Fruit fly (Drosophila melanogaster) whole organism, embryonic: ENCODE data around the gene CG8925.

Experiments
- CG11398 ChIP-seq: fragments of 200-800 bp; sonication (Bioruptor generic); optimal IDR thresholded peaks from 2 replicates; lab custom pipeline; 2016; ENCODE audit warnings: missing biosample characterization, missing genetic modification characterization
- CG11723 ChIP-seq: fragments of 200-800 bp; sonication (Bioruptor generic); optimal IDR thresholded peaks from 2 replicates; lab custom pipeline; 2017; ENCODE audit warnings: missing biosample characterization, mild to moderate bottlenecking, missing genetic modification characterization
- CG13424 ChIP-seq: fragments of 200-800 bp; sonication (Bioruptor generic); optimal IDR thresholded peaks from 2 replicates; lab custom pipeline; 2019; ENCODE audit warnings: missing biosample characterization, mild to moderate bottlenecking, missing genetic modification characterization, moderate library complexity
- CG14014 ChIP-seq: fragments of 200-800 bp; sonication (Bioruptor generic); IDR thresholded peaks from 2 replicates; pipeline ENCODE4 v1.3.6; 2022; ENCODE audit warnings: missing biosample characterization, missing genetic modification characterization
- CG15514 ChIP-seq: fragments of 200-800 bp; sonication (Bioruptor generic); optimal IDR thresholded peaks from 3 replicates; lab custom pipeline; 2017; ENCODE audit warnings: missing biosample characterization, missing genetic modification characterization, mild to moderate bottlenecking, moderate library complexity, missing genetic modification reagents
- CG15601 ChIP-seq: fragments of 200-800 bp; sonication (Bioruptor generic); optimal IDR thresholded peaks from 3 replicates; lab custom pipeline; 2019; ENCODE audit warnings: missing biosample characterization, mild to moderate bottlenecking, missing genetic modification characterization, moderate library complexity
- CG1602 ChIP-seq: fragments of 200-800 bp; sonication (Bioruptor generic); optimal IDR thresholded peaks from 3 replicates; lab custom pipeline; 2016; ENCODE audit warnings: missing biosample characterization, missing genetic modification characterization
- CG1603 ChIP-seq: fragments of 200-800 bp; sonication (Bioruptor generic); optimal IDR thresholded peaks from 2 replicates; lab custom pipeline; 2019; ENCODE audit warnings: missing biosample characterization, mild to moderate bottlenecking, missing genetic modification characterization, moderate library complexity
- CG17612 ChIP-seq: fragments of 200-800 bp; sonication (Bioruptor generic); IDR thresholded peaks from 2 replicates; pipeline ENCODE4 v1.3.6; 2022; ENCODE audit warnings: missing biosample characterization, missing genetic modification characterization
- CG17802 ChIP-seq: fragments of 200-800 bp; sonication (Bioruptor generic); optimal IDR thresholded peaks from 2 replicates; lab custom pipeline; 2018; ENCODE audit warnings: missing biosample characterization, mild to moderate bottlenecking, missing genetic modification characterization, moderate library complexity
- CG17912 ChIP-seq: fragments of 200-800 bp; sonication (Bioruptor generic); optimal IDR thresholded peaks from 2 replicates; lab custom pipeline; 2018; ENCODE audit warnings: missing biosample characterization, mild to moderate bottlenecking, missing genetic modification characterization
- CG2199 ChIP-seq: fragments of 200-800 bp; sonication (Bioruptor generic); IDR thresholded peaks from 3 replicates; pipeline ENCODE4 v1.3.6; 2022; ENCODE audit warnings: missing biosample characterization, missing genetic modification characterization
- CG2712 ChIP-seq: fragments of 200-800 bp; optimal IDR thresholded peaks from 3 replicates; lab custom pipeline; 2019; ENCODE audit warnings: missing biosample characterization, mild to moderate bottlenecking, missing genetic modification characterization, moderate library complexity
- CG32532 ChIP-seq: fragments of 200-800 bp; sonication (Bioruptor generic); IDR thresholded peaks from 2 replicates; pipeline ENCODE4 v1.3.6; 2022; ENCODE audit warnings: missing biosample characterization, missing genetic modification characterization
- CG7786 ChIP-seq: fragments of 200-800 bp; sonication (Bioruptor generic); optimal IDR thresholded peaks from 2 replicates; lab custom pipeline; 2016; ENCODE audit warnings: missing biosample characterization, missing genetic modification characterization
- CG7839 ChIP-seq: fragments of 200-800 bp; sonication (Bioruptor generic); optimal IDR thresholded peaks from 3 replicates; lab custom pipeline; 2018; ENCODE audit warnings: missing biosample characterization, mild to moderate bottlenecking, missing genetic modification characterization, moderate library complexity
- CG8359 ChIP-seq: fragments of 200-800 bp; sonication (Bioruptor generic); optimal IDR thresholded peaks from 2 replicates; lab custom pipeline; 2017; ENCODE audit warnings: missing biosample characterization, mild to moderate bottlenecking, missing genetic modification characterization, borderline replicate concordance
- Chrac-16 ChIP-seq: fragments of 200-800 bp; sonication (Bioruptor generic); optimal IDR thresholded peaks from 3 replicates; lab custom pipeline; 2016; ENCODE audit warnings: missing biosample characterization, missing genetic modification characterization
- CrebB ChIP-seq: fragments of 200-800 bp; sonication (Bioruptor generic); optimal IDR thresholded peaks from 3 replicates; lab custom pipeline; 2018; ENCODE audit warnings: missing biosample characterization, mild to moderate bottlenecking, missing genetic modification characterization
- Dbx ChIP-seq: fragments of 200-800 bp; sonication (Bioruptor generic); IDR thresholded peaks from 3 replicates; pipeline ENCODE4 v1.3.6; 2022; ENCODE audit warnings: missing biosample characterization, missing genetic modification characterization
- Dll ChIP-seq: fragments of 200-800 bp; sonication (Bioruptor generic); IDR thresholded peaks from 4 replicates; pipeline ENCODE4 v1.3.6; 2022; ENCODE audit warnings: missing biosample characterization, missing genetic modification characterization; ENCODE audit not compliant: partially characterized antibody
- Drgx ChIP-seq: fragments of 200-800 bp; sonication (Bioruptor generic); IDR thresholded peaks from 2 replicates; pipeline ENCODE4 v1.3.6; 2022; ENCODE audit warnings: missing biosample characterization, missing genetic modification characterization
- Ets65A ChIP-seq: fragments of 200-800 bp; sonication (Bioruptor generic); peaks from one replicate; lab custom pipeline; 2016; ENCODE audit warnings: missing biosample characterization, missing genetic modification characterization
- Fer2 ChIP-seq: fragments of 200-800 bp; sonication (Bioruptor generic); optimal IDR thresholded peaks from 2 replicates; lab custom pipeline; 2018; ENCODE audit warnings: missing biosample characterization, mild to moderate bottlenecking, missing genetic modification characterization, moderate library complexity
- H2.0 ChIP-seq: fragments of 200-800 bp; sonication (Bioruptor generic); IDR thresholded peaks from 2 replicates; pipeline ENCODE4 v1.3.6; 2022; ENCODE audit warnings: missing biosample characterization, missing genetic modification characterization
- HLH3B ChIP-seq: fragments of 200-800 bp; sonication (Bioruptor generic); IDR thresholded peaks from 2 replicates; pipeline ENCODE4 v1.3.6; 2022; ENCODE audit warnings: missing biosample characterization, missing genetic modification characterization
- HmgD ChIP-seq: fragments of 200-800 bp; sonication (Bioruptor generic); optimal IDR thresholded peaks from 3 replicates; lab custom pipeline; 2016; ENCODE audit warnings: missing biosample characterization, missing genetic modification characterization
- Hr39 ChIP-seq: fragments of >200 bp; optimal IDR thresholded peaks from 2 replicates; lab custom pipeline; 2017
- Hr78 ChIP-seq, 2 experiments: fragments of 200-800 bp in 1 of 2; fragments of >200 bp in 1 of 2; sonication (Bioruptor generic) in 1 of 2; optimal IDR thresholded peaks; 2 replicates each; lab custom pipeline; 2017 to 2019; ENCODE audit warnings: missing biosample characterization in 2 of 2, missing genetic modification characterization in 2 of 2, mild to moderate bottlenecking in 1 of 2, moderate library complexity in 1 of 2
- Jarid2 ChIP-seq: fragments of 200-800 bp; sonication (Bioruptor generic); optimal IDR thresholded peaks from 3 replicates; lab custom pipeline; 2017; ENCODE audit warnings: mild to moderate bottlenecking, missing biosample characterization, missing genetic modification reagents, missing genetic modification characterization
- Mes4 ChIP-seq: fragments of 200-800 bp; sonication (Bioruptor generic); optimal IDR thresholded peaks from 2 replicates; lab custom pipeline; 2016; ENCODE audit warnings: missing biosample characterization, missing genetic modification characterization
- Scr ChIP-seq: fragments of 200-800 bp; sonication (Bioruptor generic); IDR thresholded peaks from 2 replicates; pipeline ENCODE4 v1.3.6; 2022; ENCODE audit warnings: missing biosample characterization, missing genetic modification characterization; ENCODE audit not compliant: partially characterized antibody
- Stat92E ChIP-seq, 3 experiments: fragments of >200 bp in 2 of 3; fragments of 200-800 bp in 1 of 3; sonication (Bioruptor generic) in 1 of 3; optimal IDR thresholded peaks; 2 replicates each; lab custom pipeline; 2017 to 2019; ENCODE audit warnings: missing biosample characterization in 3 of 3, missing genetic modification characterization in 3 of 3, mild to moderate bottlenecking in 1 of 3, moderate library complexity in 1 of 3
- ase ChIP-seq: fragments of 200-800 bp; sonication (Bioruptor generic); IDR thresholded peaks from 3 replicates; pipeline ENCODE4 v1.3.6; 2022; ENCODE audit warnings: missing biosample characterization, missing genetic modification characterization
- dm ChIP-seq: fragments of 200-800 bp; sonication (Bioruptor generic); optimal IDR thresholded peaks from 3 replicates; lab custom pipeline; 2016; ENCODE audit warnings: missing biosample characterization, missing genetic modification characterization
- gce ChIP-seq: fragments of 200-800 bp; sonication (Bioruptor generic); IDR thresholded peaks from 3 replicates; pipeline ENCODE4 v1.3.6; 2022; ENCODE audit warnings: missing biosample characterization, missing genetic modification characterization
- hkb ChIP-seq, 2 experiments: fragments of 200-800 bp in 1 of 2; fragments of >200 bp in 1 of 2; sonication (Bioruptor generic) in 1 of 2; IDR thresholded peaks in 1 of 2; optimal IDR thresholded peaks in 1 of 2; 2 replicates each; pipeline versions ENCODE4 v1.3.6 to Lab custom; 2017 to 2022; ENCODE audit warnings: missing biosample characterization in 1 of 2, missing genetic modification characterization in 1 of 2
- kah ChIP-seq: fragments of 200-800 bp; sonication (Bioruptor generic); optimal IDR thresholded peaks from 2 replicates; lab custom pipeline; 2018; ENCODE audit warnings: missing biosample characterization, mild to moderate bottlenecking, missing genetic modification characterization
- klu ChIP-seq: fragments of 200-800 bp; sonication (Bioruptor generic); IDR thresholded peaks from 2 replicates; pipeline ENCODE4 v1.3.6; 2022; ENCODE audit warnings: missing biosample characterization, missing genetic modification characterization
- pum ChIP-seq: fragments of 200-800 bp; sonication (Bioruptor generic); optimal IDR thresholded peaks from 2 replicates; lab custom pipeline; 2016; ENCODE audit warnings: missing biosample characterization, missing genetic modification characterization
- pzg ChIP-seq: fragments of 200-800 bp; sonication (Bioruptor generic); optimal IDR thresholded peaks from 3 replicates; lab custom pipeline; 2018; ENCODE audit warnings: missing biosample characterization, mild to moderate bottlenecking, missing genetic modification characterization, moderate library complexity
- ro ChIP-seq: fragments of 200-800 bp; sonication (Bioruptor generic); IDR thresholded peaks from 2 replicates; pipeline ENCODE4 v1.3.6; 2022; ENCODE audit warnings: missing biosample characterization, missing genetic modification characterization
- scrt ChIP-seq: fragments of 200-800 bp; sonication (Bioruptor generic); optimal IDR thresholded peaks from 2 replicates; lab custom pipeline; 2018; ENCODE audit warnings: missing biosample characterization, mild to moderate bottlenecking, missing genetic modification characterization, moderate library complexity
- sens-2 ChIP-seq: fragments of 200-800 bp; sonication (Bioruptor generic); IDR thresholded peaks from 2 replicates; pipeline ENCODE4 v1.3.6; 2022; ENCODE audit warnings: missing biosample characterization, missing genetic modification characterization
- slbo ChIP-seq: fragments of 200-800 bp; sonication (Bioruptor generic); IDR thresholded peaks from 2 replicates; pipeline ENCODE4 v1.3.6; 2022; ENCODE audit warnings: missing biosample characterization, missing genetic modification characterization
- ssp ChIP-seq: fragments of 200-800 bp; sonication (Bioruptor generic); IDR thresholded peaks from 2 replicates; pipeline ENCODE4 v1.3.6; 2022; ENCODE audit warnings: missing biosample characterization, missing genetic modification characterization
- stwl ChIP-seq: fragments of 200-800 bp; sonication (Bioruptor generic); optimal IDR thresholded peaks from 3 replicates; lab custom pipeline; 2018; ENCODE audit warnings: missing biosample characterization, mild to moderate bottlenecking, missing genetic modification characterization, moderate library complexity
- tin ChIP-seq: fragments of 200-800 bp; sonication (Bioruptor generic); optimal IDR thresholded peaks from 3 replicates; lab custom pipeline; 2016; ENCODE audit warnings: missing biosample characterization, missing genetic modification characterization
- zf30C ChIP-seq: fragments of 200-800 bp; sonication (Bioruptor generic); optimal IDR thresholded peaks from 3 replicates; lab custom pipeline; 2018; ENCODE audit warnings: missing biosample characterization, mild to moderate bottlenecking, missing genetic modification characterization

CG8925 gene

dm6 chr3R:16205155-16205778 is 33.5 kb downstream of the CG8925 start, which contains the start of gene mtSSB (continued):
- TF ChIP-seq Stat92E (GFP tag; optimal IDR thresholded peaks at IDR 0.05; lab: Kevin White, UChicago) (peak in 1 of 3 experiments; percentile 47), CG14014 (GFP tag; lab: Robert Waterston, UW) (peak; percentile 86), H2.0 (GFP tag; lab: Robert Waterston, UW) (peak; percentile 89), Scr (GFP tag; lab: Robert Waterston, UW) (peak; percentile 99), HmgD (peak; percentile 66), kah (GFP tag; lab: Kevin White, UChicago) (no peak), tin (GFP tag; lab: Kevin White, UChicago) (peak; percentile 94), CG17612 (GFP tag; lab: Robert Waterston, UW) (peak; percentile 55), gce (GFP tag; lab: Robert Waterston, UW) (peak; percentile 89), Chrac-16 (peak; percentile 95), pum (GFP tag; lab: Kevin White, UChicago) (peak; percentile 90), dm (GFP tag; lab: Kevin White, UChicago) (peak; percentile 46), Fer2 (peak; percentile 46), ro (GFP tag; lab: Robert Waterston, UW) (peak; percentile 84), Hr78 (GFP tag; optimal IDR thresholded peaks at IDR 0.05; lab: Kevin White, UChicago) (peak in 1 of 2 experiments; percentile 57), CG17912 (GFP tag; lab: Kevin White, UChicago) (peak; percentile 91), Dll (GFP tag; lab: Robert Waterston, UW) (peak; percentile 100), Ets65A (GFP tag; lab: Kevin White, UChicago) (peak; percentile 97), CG11723 (GFP tag; lab: Kevin White, UChicago) (peak; percentile 51), zf30C (GFP tag; lab: Kevin White, UChicago) (no peak), ssp (GFP tag; lab: Robert Waterston, UW) (peak; percentile 84), scrt (peak; percentile 68), Drgx (peak; percentile 33; the same call in 1 of the 2 replicates)

- TF ChIP-seq Dbx (GFP tag; lab: Robert Waterston, UW) (0 out of 3 replicates have a peak, but pooled peaks have one; percentile 32), hkb (optimal IDR thresholded peaks at IDR 0.05; lab: Kevin White, UChicago) (no peak), hkb (GFP tag; IDR thresholded peaks at IDR 0.05; lab: Robert Waterston, UW) (peak; percentile 42), CG7786 (GFP tag; lab: Kevin White, UChicago) (peak; percentile 19), CG13424 (tag; lab: Kevin White, UChicago) (no peak), Jarid2 (GFP tag; lab: Kevin White, UChicago) (no peak), ase (GFP tag; lab: Robert Waterston, UW) (no peak), Hr39 (lab: Kevin White, UChicago) (no peak), CG7839 (no peak), sens-2 (GFP tag; lab: Robert Waterston, UW) (no peak), CG15601 (tag; lab: Kevin White, UChicago) (no peak), CrebB (tag; lab: Kevin White, UChicago) (peak; percentile 6), CG11398 (GFP tag; lab: Kevin White, UChicago) (no peak), CG17802 (no peak), CG15514 (GFP tag; lab: Kevin White, UChicago) (peak; percentile 20), CG1602 (GFP tag; lab: Kevin White, UChicago) (no peak), slbo (GFP tag; lab: Robert Waterston, UW) (no peak), stwl (tag; lab: Kevin White, UChicago) (no peak), HLH3B (GFP tag; lab: Robert Waterston, UW) (peak; percentile 26; the same call in 1 of the 2 replicates), CG8359 (no peak), pzg (no peak), CG1603 (tag; lab: Kevin White, UChicago) (no peak), CG2712 (tag; lab: Kevin White, UChicago) (no peak), Dll (GFP tag; lab: Robert Waterston, UW) (no peak), klu (GFP tag; lab: Robert Waterston, UW) (no peak), CG32532 (GFP tag; lab: Robert Waterston, UW) (no peak), CG2199 (GFP tag; lab: Robert Waterston, UW) (peak; percentile 90), Mes4 (GFP tag; lab: Kevin White, UChicago) (no peak)
Measured at dm6 chr3R:16206162-16206561, 34.4 kb downstream of the CG8925 start.
